Fruit fly (Drosophila melanogaster): ENCODE measurements around the gene Ran.

DNA sequence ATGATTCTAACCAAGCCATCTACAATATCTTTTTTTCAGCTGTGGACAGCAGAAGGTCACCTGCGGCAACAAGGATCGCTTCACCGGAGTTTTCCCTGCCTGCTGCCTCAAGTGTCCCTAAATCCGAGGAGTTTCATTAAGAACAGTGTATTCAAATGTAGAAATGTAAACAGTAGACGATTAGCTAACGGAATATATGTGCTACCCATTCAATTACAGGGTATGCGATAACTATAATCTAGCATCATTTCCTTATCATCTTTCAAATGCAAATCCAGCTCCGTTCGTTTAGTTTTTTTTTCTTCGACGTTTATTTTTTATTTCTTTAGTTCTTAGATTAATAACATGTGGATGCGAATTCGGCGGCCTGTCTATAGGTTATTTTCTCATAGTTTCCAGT is 3.9 kb downstream of the Ran start:
- no peak for TF ChIP-seq pfk (GFP tag; optimal IDR thresholded peaks at IDR 0.05)
- no peak for TF ChIP-seq Mad (GFP tag; optimal IDR thresholded peaks at IDR 0.05)
- no peak for TF ChIP-seq CG10366 (GFP tag; IDR thresholded peaks at IDR 0.05)
- no peak for TF ChIP-seq PHDP (tag; optimal IDR thresholded peaks at IDR 0.05)

All from whole organism, embryonic.